Fruit fly (Drosophila melanogaster) whole organism, pupa: ENCODE measurements around the gene kek5.

ENCODE experiments used
- CG10348 ChIP-seq: fragments of 200-800 bp; sonication (Bioruptor generic); IDR thresholded peaks from 2 replicates; pipeline ENCODE4 v1.3.6; 2022; ENCODE audit warnings: missing biosample characterization, missing genetic modification characterization
- CG12605 ChIP-seq: fragments of 200-800 bp; sonication (Bioruptor generic); IDR thresholded peaks from 2 replicates; pipeline ENCODE4 v1.3.6; 2022; ENCODE audit warnings: missing biosample characterization, missing genetic modification characterization
- CG13204 ChIP-seq: fragments of 200-800 bp; sonication (Bioruptor generic); optimal IDR thresholded peaks from 2 replicates; lab custom pipeline; 2018; ENCODE audit warnings: missing biosample characterization, mild to moderate bottlenecking, missing genetic modification characterization, moderate library complexity
- CG14655 ChIP-seq: fragments of 200-800 bp; sonication (Bioruptor generic); optimal IDR thresholded peaks from 3 replicates; lab custom pipeline; 2017; ENCODE audit warnings: mild to moderate bottlenecking, missing biosample characterization, missing genetic modification reagents, missing genetic modification characterization
- CG15710 ChIP-seq: fragments of 200-800 bp; sonication (Bioruptor generic); optimal IDR thresholded peaks from 2 replicates; lab custom pipeline; 2018; ENCODE audit warnings: missing biosample characterization, mild to moderate bottlenecking, missing genetic modification characterization, moderate library complexity
- CG17806 ChIP-seq: fragments of 200-800 bp; sonication (Bioruptor generic); optimal IDR thresholded peaks from 2 replicates; lab custom pipeline; 2018; ENCODE audit warnings: missing biosample characterization, mild to moderate bottlenecking, missing genetic modification characterization, moderate library complexity
- CG32121 ChIP-seq: fragments of 200-800 bp; sonication (Bioruptor generic); IDR thresholded peaks from 2 replicates; pipeline ENCODE4 v1.3.6; 2022; ENCODE audit warnings: missing biosample characterization, missing genetic modification characterization
- CG34367 ChIP-seq: fragments of 200-800 bp; sonication (Bioruptor generic); optimal IDR thresholded peaks from 2 replicates; lab custom pipeline; 2018; ENCODE audit warnings: missing biosample characterization, mild to moderate bottlenecking, missing genetic modification characterization
- CG4496 ChIP-seq: fragments of 200-800 bp; sonication (Bioruptor generic); IDR thresholded peaks from 3 replicates; pipeline ENCODE4 v1.3.6; 2022; ENCODE audit warnings: missing biosample characterization, missing genetic modification characterization
- CG8159 ChIP-seq: fragments of 200-800 bp; sonication (Bioruptor generic); optimal IDR thresholded peaks from 3 replicates; lab custom pipeline; 2018; ENCODE audit warnings: missing biosample characterization, mild to moderate bottlenecking, missing genetic modification characterization, moderate library complexity
- CG8301 ChIP-seq: fragments of 200-800 bp; sonication (Bioruptor generic); optimal IDR thresholded peaks from 2 replicates; lab custom pipeline; 2018; ENCODE audit warnings: missing biosample characterization, mild to moderate bottlenecking, missing genetic modification characterization
- CG9948 ChIP-seq: fragments of 200-800 bp; sonication (Bioruptor generic); optimal IDR thresholded peaks from 2 replicates; lab custom pipeline; 2018; ENCODE audit warnings: missing biosample characterization, mild to moderate bottlenecking, missing genetic modification characterization, moderate library complexity
- D1 ChIP-seq: fragments of 200-800 bp; sonication (Bioruptor generic); optimal IDR thresholded peaks from 2 replicates; lab custom pipeline; 2018; ENCODE audit warnings: missing biosample characterization, mild to moderate bottlenecking, missing genetic modification characterization, moderate library complexity
- EcR ChIP-seq: fragments of 200-800 bp; sonication (Bioruptor generic); optimal IDR thresholded peaks from 3 replicates; lab custom pipeline; 2019; ENCODE audit warnings: missing biosample characterization, missing genetic modification characterization, mild to moderate bottlenecking, moderate library complexity, missing genetic modification reagents
- Ets98B ChIP-seq: fragments of 200-800 bp; sonication (Bioruptor generic); IDR thresholded peaks from 2 replicates; pipeline ENCODE4 v1.3.6; 2022; ENCODE audit warnings: missing biosample characterization, missing genetic modification characterization
- Pif1A ChIP-seq: fragments of 200-800 bp; sonication (Bioruptor generic); optimal IDR thresholded peaks from 3 replicates; lab custom pipeline; 2016; ENCODE audit warnings: missing biosample characterization, missing genetic modification characterization
- Pif1B ChIP-seq: fragments of 200-800 bp; sonication (Bioruptor generic); optimal IDR thresholded peaks from 3 replicates; lab custom pipeline; 2016; ENCODE audit warnings: missing biosample characterization, missing genetic modification characterization
- Snoo ChIP-seq: fragments of 200-800 bp; sonication (Bioruptor generic); optimal IDR thresholded peaks from 3 replicates; lab custom pipeline; 2017; ENCODE audit warnings: missing biosample characterization, mild to moderate bottlenecking, missing genetic modification characterization, inconsistent platforms
- fd96Ca ChIP-seq: fragments of 200-800 bp; sonication (Bioruptor generic); IDR thresholded peaks from 3 replicates; pipeline ENCODE4 v1.3.6; 2022; ENCODE audit warnings: missing biosample characterization, missing genetic modification characterization
- gl ChIP-seq: fragments of 200-800 bp; sonication (Bioruptor generic); optimal IDR thresholded peaks from 2 replicates; lab custom pipeline; 2018; ENCODE audit warnings: missing biosample characterization, mild to moderate bottlenecking, missing genetic modification characterization
- rn ChIP-seq: fragments of 200-800 bp; sonication (Bioruptor generic); IDR thresholded peaks from 2 replicates; pipeline ENCODE4 v1.3.6; 2022; ENCODE audit warnings: missing biosample characterization, missing genetic modification characterization

The kek5 gene

dm6 chrX:19352830-19353441 is at the start of gene kek5:
TSS of gene kek5 (plus strand) at chrX:19353181.
- no peak for TF ChIP-seq rn (GFP tag; lab: Robert Waterston, UW)
- TF ChIP-seq Pif1B (GFP tag; lab: Kevin White, UChicago): no peak
- TF ChIP-seq CG13204 (GFP tag; lab: Kevin White, UChicago): peak; percentile 69
- TF ChIP-seq CG8159 (tag; lab: Kevin White, UChicago): peak; percentile 25
- TF ChIP-seq CG17806 (tag; lab: Kevin White, UChicago): peak; percentile 47
- TF ChIP-seq CG8301: peak; percentile 36
- peak; percentile 21 for TF ChIP-seq CG15710 (tag; lab: Kevin White, UChicago)
- no peak for TF ChIP-seq Pif1A (GFP tag; lab: Kevin White, UChicago)
- TF ChIP-seq EcR (GFP tag; lab: Kevin White, UChicago): no peak
- peak; percentile 64 for TF ChIP-seq Ets98B (GFP tag; lab: Robert Waterston, UW)
- TF ChIP-seq gl (tag; lab: Kevin White, UChicago): no peak
- TF ChIP-seq CG14655 (GFP tag; lab: Kevin White, UChicago): peak; percentile 51
- no peak for TF ChIP-seq CG10348
- no peak; the same call in 2 of the 3 replicates for TF ChIP-seq fd96Ca (GFP tag; lab: Robert Waterston, UW)
- no peak for TF ChIP-seq Snoo (tag; lab: Kevin White, UChicago)
- TF ChIP-seq CG34367 (tag; lab: Kevin White, UChicago): no peak
- peak; percentile 47 for TF ChIP-seq D1
- no peak for TF ChIP-seq CG4496 (GFP tag; lab: Robert Waterston, UW)
- TF ChIP-seq CG32121 (GFP tag; lab: Robert Waterston, UW): peak; percentile 58; the same call in 1 of the 2 replicates
- TF ChIP-seq CG12605 (GFP tag; lab: Robert Waterston, UW): peak; percentile 48
- TF ChIP-seq CG9948 (tag; lab: Kevin White, UChicago): peak; percentile 32

dm6 chrX:19305172-19305571 is 47.8 kb upstream of the kek5 start:
- TF ChIP-seq CG17806 (tag; lab: Kevin White, UChicago) (no peak), CG10348 (no peak), CG4496 (GFP tag; lab: Robert Waterston, UW) (0 out of 3 replicates have a peak, but pooled peaks have one; percentile 19), CG13204 (GFP tag; lab: Kevin White, UChicago) (no peak), CG12605 (GFP tag; lab: Robert Waterston, UW) (no peak), Pif1B (GFP tag; lab: Kevin White, UChicago) (no peak), CG8159 (tag; lab: Kevin White, UChicago) (no peak)

- TF ChIP-seq D1: no peak
- no peak for TF ChIP-seq CG34367 (tag; lab: Kevin White, UChicago)
- 0 out of 3 replicates have a peak, but pooled peaks have one; percentile 11 for TF ChIP-seq fd96Ca (GFP tag; lab: Robert Waterston, UW)
Observed at dm6 chrX:19306531-19306930, 46.5 kb upstream of the kek5 start.

dm6 chrX:19307810-19308456 is 45.0 kb upstream of the kek5 start, which contains the start of gene CG8051:
TSS of gene CG8051 (minus strand) at chrX:19307925.
- TF ChIP-seq CG8159 (tag; lab: Kevin White, UChicago) (no peak), Pif1A (GFP tag; lab: Kevin White, UChicago) (no peak), Snoo (tag; lab: Kevin White, UChicago) (no peak), gl (tag; lab: Kevin White, UChicago) (no peak), CG4496 (GFP tag; lab: Robert Waterston, UW) (no peak), CG13204 (GFP tag; lab: Kevin White, UChicago) (no peak), CG14655 (GFP tag; lab: Kevin White, UChicago) (no peak), fd96Ca (GFP tag; lab: Robert Waterston, UW) (peak; percentile 33; the same call in 1 of the 3 replicates), CG17806 (tag; lab: Kevin White, UChicago) (no peak), D1 (no peak), CG32121 (GFP tag; lab: Robert Waterston, UW) (peak; percentile 39; the same call in 1 of the 2 replicates), CG12605 (GFP tag; lab: Robert Waterston, UW) (no peak), CG10348 (no peak), Ets98B (GFP tag; lab: Robert Waterston, UW) (no peak), CG9948 (tag; lab: Kevin White, UChicago) (no peak)
- TF ChIP-seq, all 21 proteins: peak for 2

dm6 chrX:19309648-19310047 is 43.3 kb upstream of the kek5 start:
- TF ChIP-seq CG9948 (tag; lab: Kevin White, UChicago): no peak
- no peak for TF ChIP-seq CG10348
- TF ChIP-seq CG14655 (GFP tag; lab: Kevin White, UChicago): no peak
- TF ChIP-seq CG32121 (GFP tag; lab: Robert Waterston, UW): no peak
- no peak for TF ChIP-seq CG15710 (tag; lab: Kevin White, UChicago)
- TF ChIP-seq D1: no peak
- TF ChIP-seq Snoo (tag; lab: Kevin White, UChicago): no peak
- no peak for TF ChIP-seq fd96Ca (GFP tag; lab: Robert Waterston, UW)
- no peak for TF ChIP-seq CG13204 (GFP tag; lab: Kevin White, UChicago)
- no peak for TF ChIP-seq CG8159 (tag; lab: Kevin White, UChicago)
- no peak for TF ChIP-seq CG8301
- no peak for TF ChIP-seq EcR (GFP tag; lab: Kevin White, UChicago)
- TF ChIP-seq CG17806 (tag; lab: Kevin White, UChicago): no peak
- TF ChIP-seq Pif1B (GFP tag; lab: Kevin White, UChicago): no peak
- TF ChIP-seq, all 21 proteins: peak for 0
